Worm (Caenorhabditis elegans): ENCODE results near the gene unc-79.

DNA sequence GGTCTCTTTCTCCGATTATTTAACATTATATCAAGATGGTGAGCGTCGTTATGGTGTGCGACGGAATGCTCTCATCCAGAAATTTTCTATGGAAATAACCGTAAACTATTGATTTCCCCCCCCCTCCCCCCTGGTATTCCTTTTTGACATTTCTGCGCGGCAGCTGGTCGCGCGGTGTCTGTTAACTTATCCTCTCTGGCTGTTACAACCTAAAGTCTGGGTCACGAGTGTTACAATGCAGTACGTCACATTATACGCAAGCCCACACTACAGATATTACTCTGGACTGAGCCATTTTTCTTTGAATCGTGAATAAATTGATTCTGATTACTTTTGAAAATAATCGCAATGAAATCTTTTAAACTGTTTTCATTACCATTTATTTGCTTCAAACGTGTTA lies 17.3 kb upstream of the unc-79 start:
- TF ChIP-seq lin-13 (GFP tag; optimal IDR thresholded peaks at IDR 0.05) (no peak), snpc-4 (tag; optimal IDR thresholded peaks at IDR 0.05) (no peak), unc-62 (GFP tag; optimal IDR thresholded peaks at IDR 0.05) (no peak), Y55F3AM.14 (GFP tag; optimal IDR thresholded peaks at IDR 0.05) (no peak), nhr-77 (tag; optimal IDR thresholded peaks at IDR 0.05) (no peak), elt-3 (tag; optimal IDR thresholded peaks at IDR 0.05) (no peak), ama-1 (optimal IDR thresholded peaks at IDR 0.05) (no peak), unc-55 (GFP tag; optimal IDR thresholded peaks at IDR 0.05) (no peak), ztf-11 (tag; optimal IDR thresholded peaks at IDR 0.05) (no peak), mdl-1 (tag; optimal IDR thresholded peaks at IDR 0.05) (no peak), fos-1 (tag; optimal IDR thresholded peaks at IDR 0.05) (no peak), alr-1 (tag; optimal IDR thresholded peaks at IDR 0.05) (no peak), R02D3.7 (tag; optimal IDR thresholded peaks at IDR 0.05) (no peak)
